Worm (Caenorhabditis elegans): ENCODE data around the gene gtbp-1.

gtbp-1 gene

ce11 chrIV:10151439-10151997, 22.8 kb upstream of the gtbp-1 start, which contains the start of gene copg-1 (continued):
- TF ChIP-seq ces-1 (GFP tag; optimal IDR thresholded peaks at IDR 0.05) (no peak), Y116A8C.19 (tag; optimal IDR thresholded peaks at IDR 0.05; ENCODE audit: borderline replicate concordance) (no peak), pax-3 (tag; optimal IDR thresholded peaks at IDR 0.05) (no peak), pqm-1 (tag; optimal IDR thresholded peaks at IDR 0.05) (no peak), mab-9 (GFP tag; IDR thresholded peaks at IDR 0.05) (no peak), jun-1 (tag; optimal IDR thresholded peaks at IDR 0.05) (no peak), snpc-4 (tag; optimal IDR thresholded peaks at IDR 0.05) (peak; percentile 32), sptf-1 (tag; optimal IDR thresholded peaks at IDR 0.05) (no peak), egl-13 (tag; optimal IDR thresholded peaks at IDR 0.05) (no peak), skn-1 (tag; optimal IDR thresholded peaks at IDR 0.05) (peak; percentile 48), sox-4 (tag; optimal IDR thresholded peaks at IDR 0.05) (no peak), lin-15B (tag; optimal IDR thresholded peaks at IDR 0.05) (no peak), unc-86 (tag; optimal IDR thresholded peaks at IDR 0.05) (peak; percentile 50), lin-35 (GFP tag; optimal IDR thresholded peaks at IDR 0.05) (peak; percentile 64 to 74), dsc-1 (tag; optimal IDR thresholded peaks at IDR 0.05) (peak; percentile 33), dpl-1 (GFP tag; optimal IDR thresholded peaks at IDR 0.05) (peak; percentile 45 to 74 (median 62)), mef-2 (tag; optimal IDR thresholded peaks at IDR 0.05) (no peak), fkh-8 (tag; optimal IDR thresholded peaks at IDR 0.05) (peak; percentile 28), fos-1 (tag; optimal IDR thresholded peaks at IDR 0.05) (no peak), aly-2 (tag; optimal IDR thresholded peaks at IDR 0.05) (peak; percentile 4), elt-2 (tag; optimal IDR thresholded peaks at IDR 0.05) (no peak), pag-3 (tag; optimal IDR thresholded peaks at IDR 0.05; ENCODE audit: borderline replicate concordance, insufficient read depth) (no peak), mep-1 (tag; optimal IDR thresholded peaks at IDR 0.05) (peak; percentile 91), nhr-85 (tag) (peak; percentile 48), ama-1 (optimal IDR thresholded peaks at IDR 0.05) (no peak), blmp-1 (tag; optimal IDR thresholded peaks at IDR 0.05) (peak; percentile 49), ceh-8 (GFP tag; optimal IDR thresholded peaks at IDR 0.05) (no peak), F16B12.6 (tag; optimal IDR thresholded peaks at IDR 0.05) (peak; percentile 91), lin-39 (tag; optimal IDR thresholded peaks at IDR 0.05) (no peak), nhr-71 (tag; optimal IDR thresholded peaks at IDR 0.05) (peak; percentile 65), nhr-28 (tag; optimal IDR thresholded peaks at IDR 0.05) (no peak), ceh-88 (GFP tag; IDR thresholded peaks at IDR 0.05) (no peak), elt-3 (tag; optimal IDR thresholded peaks at IDR 0.05) (peak in 2 of 6 experiments; percentile 37 to 62), C16A3.4 (tag; optimal IDR thresholded peaks at IDR 0.05) (peak; percentile 35), alr-1 (tag; optimal IDR thresholded peaks at IDR 0.05; ENCODE audit: borderline replicate concordance) (no peak), ets-5 (GFP tag; IDR thresholded peaks at IDR 0.05) (no peak), ceh-82 (tag; optimal IDR thresholded peaks at IDR 0.05) (peak in 2 of 3 experiments; percentile 15 to 42), fkh-4 (tag; optimal IDR thresholded peaks at IDR 0.05; ENCODE audit: borderline replicate concordance) (no peak), xbp-1 (tag; optimal IDR thresholded peaks at IDR 0.05) (peak; percentile 57), efl-1 (optimal IDR thresholded peaks at IDR 0.05) (peak; percentile 56 to 64), efl-1 (GFP tag; optimal IDR thresholded peaks at IDR 0.05 in 1 of 2) (peak; percentile 69 to 94), nhr-20 (tag; optimal IDR thresholded peaks at IDR 0.05) (peak; percentile 66), tbx-2 (tag; optimal IDR thresholded peaks at IDR 0.05) (peak; percentile 51), ztf-4 (tag; optimal IDR thresholded peaks at IDR 0.05) (peak; percentile 13), unc-130 (tag; optimal IDR thresholded peaks at IDR 0.05) (peak; percentile 29), nhr-90 (tag; optimal IDR thresholded peaks at IDR 0.05; ENCODE audit: poor library complexity) (peak; percentile 13), isw-1 (GFP tag; IDR thresholded peaks at IDR 0.05) (peak; percentile 34), hlh-4 (tag; optimal IDR thresholded peaks at IDR 0.05) (no peak), lin-13 (GFP tag; optimal IDR thresholded peaks at IDR 0.05) (peak; percentile 6), nhr-77 (tag; optimal IDR thresholded peaks at IDR 0.05) (peak; percentile 5), mdl-1 (tag; optimal IDR thresholded peaks at IDR 0.05) (peak in 1 of 2 experiments; percentile 34), fkh-10 (GFP tag; optimal IDR thresholded peaks at IDR 0.05) (no peak), lsy-2 (tag; optimal IDR thresholded peaks at IDR 0.05) (peak; percentile 89 to 97)

All from whole organism, L1 larva.